Worm (Caenorhabditis elegans) whole organism, young adult: ENCODE data around the gene T19D12.4.

Experiments used
- K11D2.4 ChIP-seq: fragments of 200-800 bp; sonication (Bioruptor generic); IDR thresholded peaks from 2 replicates; pipeline ENCODE4 v1.3.6; 2022; ENCODE audit warnings: missing genetic modification reagents, missing genetic modification characterization, missing compliant biosample characterization
- ama-1 ChIP-seq, 3 experiments: fragments of 150-350 bp in 1 of 3; sonication (generic microtip) in 2 of 3; optimal IDR thresholded peaks; 2 replicates each; lab custom pipeline; 2014 to 2018; ENCODE audit warnings: missing biosample characterization in 2 of 3, missing genetic modification characterization in 2 of 3, missing genetic modification reagents in 2 of 3
- dpl-1 ChIP-seq: fragments of 150-350 bp; optimal IDR thresholded peaks from 2 replicates; lab custom pipeline; 2014; ENCODE audit warnings: missing biosample characterization, missing genetic modification reagents, missing genetic modification characterization
- snpc-4 ChIP-seq, 5 experiments: fragments of 150-350 bp in 1 of 5; sonication (generic microtip) in 4 of 5; optimal IDR thresholded peaks; 2 replicates each; lab custom pipeline; 2014 to 2018; ENCODE audit warnings: missing genetic modification characterization in 5 of 5, missing biosample characterization in 3 of 5, antibody characterized with exemption in 2 of 5, mild to moderate bottlenecking in 2 of 5, missing compliant biosample characterization in 2 of 5, missing genotype in 2 of 5, moderate library complexity in 2 of 5, missing genetic modification reagents in 1 of 5
- unc-130 ChIP-seq: sonication (generic microtip); optimal IDR thresholded peaks from 2 replicates; lab custom pipeline; 2016; ENCODE audit warnings: missing genetic modification reagents, missing genetic modification characterization, missing compliant biosample characterization
- xnd-1 ChIP-seq: sonication (generic microtip); optimal IDR thresholded peaks from 2 replicates; lab custom pipeline; 2016; ENCODE audit warnings: missing genotype, missing genetic modification reagents, missing genetic modification characterization, missing compliant biosample characterization

- TF ChIP-seq snpc-4 (GFP tag; optimal IDR thresholded peaks at IDR 0.05; lab: Kevin White, UChicago), result no peak
- no peak for TF ChIP-seq snpc-4 (tag; optimal IDR thresholded peaks at IDR 0.05; lab: Kevin White, UChicago)
- TF ChIP-seq unc-130 (GFP tag; lab: Kevin White, UChicago), result no peak
- no peak for TF ChIP-seq xnd-1 (tag; lab: Kevin White, UChicago)
- no peak for TF ChIP-seq K11D2.4 (GFP tag; lab: Robert Waterston, UW)
- no peak for TF ChIP-seq ama-1 (optimal IDR thresholded peaks at IDR 0.05; lab: Kevin White, UChicago)
- no peak for TF ChIP-seq ama-1 (GFP tag; optimal IDR thresholded peaks at IDR 0.05; lab: Kevin White, UChicago)
- TF ChIP-seq dpl-1 (GFP tag; lab: Kevin White, UChicago), result no peak
Measured at ce11 chrII:6681478-6681877, 50.6 kb downstream of the T19D12.4 start.
